Fruit fly (Drosophila melanogaster) whole organism, pupa: ENCODE measurements around the gene IRSp53.

Experiments
- CG10348 ChIP-seq: fragments of 200-800 bp; sonication (Bioruptor generic); IDR thresholded peaks from 2 replicates; pipeline ENCODE4 v1.3.6; 2022; ENCODE audit warnings: missing biosample characterization, missing genetic modification characterization
- CG14655 ChIP-seq: fragments of 200-800 bp; sonication (Bioruptor generic); optimal IDR thresholded peaks from 3 replicates; lab custom pipeline; 2017; ENCODE audit warnings: mild to moderate bottlenecking, missing biosample characterization, missing genetic modification reagents, missing genetic modification characterization
- CG17806 ChIP-seq: fragments of 200-800 bp; sonication (Bioruptor generic); optimal IDR thresholded peaks from 2 replicates; lab custom pipeline; 2018; ENCODE audit warnings: missing biosample characterization, mild to moderate bottlenecking, missing genetic modification characterization, moderate library complexity
- CG34367 ChIP-seq: fragments of 200-800 bp; sonication (Bioruptor generic); optimal IDR thresholded peaks from 2 replicates; lab custom pipeline; 2018; ENCODE audit warnings: missing biosample characterization, mild to moderate bottlenecking, missing genetic modification characterization
- CG9948 ChIP-seq: fragments of 200-800 bp; sonication (Bioruptor generic); optimal IDR thresholded peaks from 2 replicates; lab custom pipeline; 2018; ENCODE audit warnings: missing biosample characterization, mild to moderate bottlenecking, missing genetic modification characterization, moderate library complexity
- D1 ChIP-seq: fragments of 200-800 bp; sonication (Bioruptor generic); optimal IDR thresholded peaks from 2 replicates; lab custom pipeline; 2018; ENCODE audit warnings: missing biosample characterization, mild to moderate bottlenecking, missing genetic modification characterization, moderate library complexity
- EcR ChIP-seq: fragments of 200-800 bp; sonication (Bioruptor generic); optimal IDR thresholded peaks from 3 replicates; lab custom pipeline; 2019; ENCODE audit warnings: missing biosample characterization, missing genetic modification characterization, mild to moderate bottlenecking, moderate library complexity, missing genetic modification reagents
- Ets98B ChIP-seq: fragments of 200-800 bp; sonication (Bioruptor generic); IDR thresholded peaks from 2 replicates; pipeline ENCODE4 v1.3.6; 2022; ENCODE audit warnings: missing biosample characterization, missing genetic modification characterization
- Pif1B ChIP-seq: fragments of 200-800 bp; sonication (Bioruptor generic); optimal IDR thresholded peaks from 3 replicates; lab custom pipeline; 2016; ENCODE audit warnings: missing biosample characterization, missing genetic modification characterization
- Snoo ChIP-seq: fragments of 200-800 bp; sonication (Bioruptor generic); optimal IDR thresholded peaks from 3 replicates; lab custom pipeline; 2017; ENCODE audit warnings: missing biosample characterization, mild to moderate bottlenecking, missing genetic modification characterization, inconsistent platforms
- rn ChIP-seq: fragments of 200-800 bp; sonication (Bioruptor generic); IDR thresholded peaks from 2 replicates; pipeline ENCODE4 v1.3.6; 2022; ENCODE audit warnings: missing biosample characterization, missing genetic modification characterization

DNA sequence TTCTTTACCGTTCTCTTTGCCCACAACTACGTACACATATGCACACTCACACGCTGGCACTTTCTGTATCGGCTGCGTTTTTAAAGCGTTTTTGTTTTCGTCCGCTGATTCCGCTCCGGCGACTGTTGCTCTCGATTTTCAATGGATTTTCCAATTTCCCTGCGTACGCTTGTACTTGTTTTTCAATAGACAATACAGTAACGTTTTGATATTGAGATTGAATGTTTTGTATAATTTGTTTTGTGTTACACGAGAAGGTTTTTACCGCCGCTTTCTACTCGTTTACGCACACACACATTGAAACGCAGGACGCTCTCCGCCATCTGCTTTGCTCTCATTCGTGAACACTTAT is 43.3 kb upstream of the IRSp53 start:
- TF ChIP-seq CG34367 (tag; lab: Kevin White, UChicago) = no peak
- no peak for TF ChIP-seq CG9948
- TF ChIP-seq CG10348 (GFP tag; lab: Robert Waterston, UW) = no peak
- no peak for TF ChIP-seq CG14655 (GFP tag; lab: Kevin White, UChicago)
- no peak for TF ChIP-seq CG17806 (tag; lab: Kevin White, UChicago)
- TF ChIP-seq Snoo (tag; lab: Kevin White, UChicago) = no peak
- no peak for TF ChIP-seq EcR (GFP tag; lab: Kevin White, UChicago)
- TF ChIP-seq Pif1B (GFP tag; lab: Kevin White, UChicago) = no peak
- TF ChIP-seq D1 = no peak
- no peak for TF ChIP-seq rn (GFP tag; lab: Robert Waterston, UW)
- no peak for TF ChIP-seq Ets98B
